Fruit fly (Drosophila melanogaster) whole organism, prepupa: ENCODE measurements around the gene Spx.

Source experiments
- CG10631 ChIP-seq: fragments of 200-800 bp; sonication (Bioruptor generic); optimal IDR thresholded peaks from 2 replicates; lab custom pipeline; 2016; ENCODE audit warnings: missing biosample characterization, missing genetic modification characterization
- CG10669 ChIP-seq: fragments of 200-800 bp; sonication (Bioruptor generic); optimal IDR thresholded peaks from 3 replicates; lab custom pipeline; 2018; ENCODE audit warnings: missing biosample characterization, mild to moderate bottlenecking, missing genetic modification characterization, moderate library complexity
- CG11294 ChIP-seq: fragments of 200-800 bp; sonication (Bioruptor generic); IDR thresholded peaks from 2 replicates; pipeline ENCODE4 v1.3.6; 2022; ENCODE audit warnings: missing biosample characterization, missing genetic modification characterization
- CG11762 ChIP-seq: fragments of 200-800 bp; sonication (Bioruptor generic); optimal IDR thresholded peaks from 3 replicates; lab custom pipeline; 2016; ENCODE audit warnings: missing biosample characterization, missing genetic modification characterization; ENCODE audit not compliant: insufficient read depth
- CG11902 ChIP-seq: fragments of 200-800 bp; sonication (Bioruptor generic); optimal IDR thresholded peaks from 3 replicates; lab custom pipeline; 2016; ENCODE audit warnings: missing biosample characterization, missing genetic modification characterization
- CG15336 ChIP-seq: fragments of 200-800 bp; sonication (Bioruptor generic); IDR thresholded peaks from 2 replicates; pipeline ENCODE4 v1.3.6; 2022; ENCODE audit warnings: missing biosample characterization, missing genetic modification characterization
- CG1621 ChIP-seq: fragments of 200-800 bp; sonication (Bioruptor generic); optimal IDR thresholded peaks from 3 replicates; lab custom pipeline; 2018; ENCODE audit warnings: missing biosample characterization, mild to moderate bottlenecking, missing genetic modification characterization
- CG31627 ChIP-seq: fragments of 200-800 bp; sonication (Bioruptor generic); optimal IDR thresholded peaks from 3 replicates; lab custom pipeline; 2016; ENCODE audit warnings: missing biosample characterization, missing genetic modification characterization
- CG32006 ChIP-seq: fragments of 200-800 bp; sonication (Bioruptor generic); optimal IDR thresholded peaks from 3 replicates; lab custom pipeline; 2017; ENCODE audit warnings: missing biosample characterization, mild to moderate bottlenecking, missing genetic modification characterization
- CG34406 ChIP-seq: fragments of 200-800 bp; sonication (Bioruptor generic); optimal IDR thresholded peaks from 3 replicates; lab custom pipeline; 2016; ENCODE audit warnings: missing biosample characterization, missing genetic modification characterization
- CG3919 ChIP-seq: fragments of 200-800 bp; sonication (Bioruptor generic); optimal IDR thresholded peaks from 3 replicates; lab custom pipeline; 2016; ENCODE audit warnings: missing biosample characterization, missing genetic modification characterization
- CG4318 ChIP-seq: fragments of 200-800 bp; sonication (Bioruptor generic); optimal IDR thresholded peaks from 3 replicates; lab custom pipeline; 2017; ENCODE audit warnings: missing biosample characterization, mild to moderate bottlenecking, missing genetic modification characterization
- CG6163 ChIP-seq: fragments of 200-800 bp; sonication (Bioruptor generic); IDR thresholded peaks from 3 replicates; pipeline ENCODE4 v1.3.6; 2022; ENCODE audit warnings: missing biosample characterization, missing genetic modification characterization
- CG6276 ChIP-seq: fragments of 200-800 bp; sonication (Bioruptor generic); optimal IDR thresholded peaks from 2 replicates; lab custom pipeline; 2017; ENCODE audit warnings: missing biosample characterization, mild to moderate bottlenecking, missing genetic modification characterization
- CG6792 ChIP-seq: fragments of 200-800 bp; sonication (Bioruptor generic); optimal IDR thresholded peaks from 3 replicates; lab custom pipeline; 2016; ENCODE audit warnings: missing biosample characterization, missing genetic modification characterization
- CG6808 ChIP-seq: fragments of 200-800 bp; sonication (Bioruptor generic); optimal IDR thresholded peaks from 3 replicates; lab custom pipeline; 2017; ENCODE audit warnings: missing biosample characterization, missing genetic modification characterization, mild to moderate bottlenecking, moderate library complexity, missing genetic modification reagents
- CG6854 ChIP-seq: fragments of 200-800 bp; sonication (Bioruptor generic); optimal IDR thresholded peaks from 2 replicates; lab custom pipeline; 2017; ENCODE audit warnings: missing biosample characterization, mild to moderate bottlenecking, missing genetic modification characterization
- CG7368 ChIP-seq: fragments of 200-800 bp; sonication (Bioruptor generic); optimal IDR thresholded peaks from 3 replicates; lab custom pipeline; 2016; ENCODE audit warnings: missing biosample characterization, missing genetic modification characterization
- CG8319 ChIP-seq: fragments of 200-800 bp; sonication (Bioruptor generic); optimal IDR thresholded peaks from 3 replicates; lab custom pipeline; 2016; ENCODE audit warnings: missing biosample characterization, missing genetic modification characterization
- CG8632 ChIP-seq: fragments of 200-800 bp; sonication (Bioruptor generic); optimal IDR thresholded peaks from 3 replicates; lab custom pipeline; 2016; ENCODE audit warnings: missing biosample characterization, missing genetic modification characterization
- CG9139 ChIP-seq: fragments of 200-800 bp; sonication (Bioruptor generic); optimal IDR thresholded peaks from 3 replicates; lab custom pipeline; 2017; ENCODE audit warnings: missing biosample characterization, mild to moderate bottlenecking, missing genetic modification characterization
- Eip75B ChIP-seq: fragments of 200-800 bp; sonication (Bioruptor generic); optimal IDR thresholded peaks from 3 replicates; lab custom pipeline; 2016; ENCODE audit warnings: missing biosample characterization, missing genetic modification characterization
- Eip78C ChIP-seq: fragments of 200-800 bp; sonication (Bioruptor generic); peaks from one replicate; lab custom pipeline; 2016; ENCODE audit warnings: missing biosample characterization, missing genetic modification characterization
- Eip93F ChIP-seq: fragments of 200-800 bp; sonication (Bioruptor generic); optimal IDR thresholded peaks from 2 replicates; lab custom pipeline; 2016; ENCODE audit warnings: missing biosample characterization, mild to moderate bottlenecking, missing genetic modification characterization
- Ets21C ChIP-seq: fragments of 200-800 bp; sonication (Bioruptor generic); optimal IDR thresholded peaks from 3 replicates; lab custom pipeline; 2016; ENCODE audit warnings: missing biosample characterization, missing genetic modification characterization
- Ets96B ChIP-seq: fragments of 200-800 bp; optimal IDR thresholded peaks from 2 replicates; lab custom pipeline; 2019; ENCODE audit warnings: missing biosample characterization, mild to moderate bottlenecking, missing genetic modification characterization, moderate library complexity
- Gug ChIP-seq: fragments of 200-800 bp; sonication (Bioruptor generic); IDR thresholded peaks from 2 replicates; pipeline ENCODE4 v1.3.6; 2022; ENCODE audit warnings: missing biosample characterization, missing genetic modification characterization
- Hr38 ChIP-seq: sonication (Bioruptor generic); optimal IDR thresholded peaks from 2 replicates; lab custom pipeline; 2016; ENCODE audit warnings: missing biosample characterization, missing genetic modification characterization
- Hr39 ChIP-seq: fragments of 200-800 bp; sonication (Bioruptor generic); optimal IDR thresholded peaks from 2 replicates; lab custom pipeline; 2016; ENCODE audit warnings: missing biosample characterization, missing genetic modification characterization
- Hr4 ChIP-seq: fragments of 200-800 bp; sonication (Bioruptor generic); optimal IDR thresholded peaks from 3 replicates; lab custom pipeline; 2016; ENCODE audit warnings: missing biosample characterization, missing genetic modification characterization
- Lpt ChIP-seq: fragments of 200-800 bp; sonication (Bioruptor generic); optimal IDR thresholded peaks from 3 replicates; lab custom pipeline; 2016; ENCODE audit warnings: missing biosample characterization, missing genetic modification characterization
- Met ChIP-seq: fragments of 200-800 bp; sonication (Bioruptor generic); optimal IDR thresholded peaks from 3 replicates; lab custom pipeline; 2016; ENCODE audit warnings: missing biosample characterization, missing genetic modification characterization
- Smox ChIP-seq: fragments of 200-800 bp; sonication (Bioruptor generic); optimal IDR thresholded peaks from 3 replicates; lab custom pipeline; 2016; ENCODE audit warnings: missing biosample characterization, missing genetic modification characterization
- Sox102F ChIP-seq: fragments of 200-800 bp; sonication (Bioruptor generic); optimal IDR thresholded peaks from 2 replicates; lab custom pipeline; 2016; ENCODE audit warnings: missing biosample characterization, mild to moderate bottlenecking, missing genetic modification characterization
- Sox14 ChIP-seq: fragments of 200-800 bp; sonication (Bioruptor generic); optimal IDR thresholded peaks from 3 replicates; lab custom pipeline; 2016; ENCODE audit warnings: missing biosample characterization, missing genetic modification characterization
- Sox15 ChIP-seq: fragments of 200-800 bp; sonication (Bioruptor generic); optimal IDR thresholded peaks from 3 replicates; lab custom pipeline; 2016; ENCODE audit warnings: missing biosample characterization, missing genetic modification characterization
- achi ChIP-seq: fragments of 200-800 bp; sonication (Bioruptor generic); optimal IDR thresholded peaks from 3 replicates; lab custom pipeline; 2016; ENCODE audit warnings: missing biosample characterization, missing genetic modification characterization
- acj6 ChIP-seq: fragments of 200-800 bp; sonication (Bioruptor generic); optimal IDR thresholded peaks from 3 replicates; lab custom pipeline; 2016; ENCODE audit warnings: missing biosample characterization, missing genetic modification characterization
- cyc ChIP-seq: fragments of 200-800 bp; sonication (Bioruptor generic); optimal IDR thresholded peaks from 3 replicates; lab custom pipeline; 2016; ENCODE audit warnings: missing biosample characterization, missing genetic modification characterization
- dac ChIP-seq: fragments of 200-800 bp; sonication (Bioruptor generic); optimal IDR thresholded peaks from 2 replicates; lab custom pipeline; 2017; ENCODE audit warnings: missing biosample characterization, mild to moderate bottlenecking, missing genetic modification characterization
- eg ChIP-seq: fragments of 200-800 bp; sonication (Bioruptor generic); IDR thresholded peaks from 3 replicates; pipeline ENCODE4 v1.3.6; 2022; ENCODE audit warnings: missing biosample characterization, missing genetic modification characterization
- fd59A ChIP-seq: fragments of 200-800 bp; sonication (Bioruptor generic); optimal IDR thresholded peaks from 2 replicates; lab custom pipeline; 2017; ENCODE audit warnings: missing biosample characterization, mild to moderate bottlenecking, missing genetic modification characterization, missing genetic modification reagents
- fd85E ChIP-seq: fragments of 200-800 bp; sonication (Bioruptor generic); optimal IDR thresholded peaks from 3 replicates; lab custom pipeline; 2016; ENCODE audit warnings: missing biosample characterization, missing genetic modification characterization
- fkh ChIP-seq: fragments of 200-800 bp; sonication (Bioruptor generic); optimal IDR thresholded peaks from 3 replicates; lab custom pipeline; 2017; ENCODE audit warnings: missing biosample characterization, mild to moderate bottlenecking, missing genetic modification characterization, moderate library complexity
- lz ChIP-seq: fragments of 200-800 bp; sonication (Bioruptor generic); optimal IDR thresholded peaks from 3 replicates; lab custom pipeline; 2016; ENCODE audit warnings: missing biosample characterization, missing genetic modification characterization
- spab ChIP-seq: fragments of 200-800 bp; sonication (Bioruptor generic); optimal IDR thresholded peaks from 2 replicates; lab custom pipeline; 2017; ENCODE audit warnings: missing biosample characterization, mild to moderate bottlenecking, missing genetic modification characterization, missing genetic modification reagents
- ss ChIP-seq, 2 experiments: fragments of 200-800 bp; sonication (Bioruptor generic); optimal IDR thresholded peaks; 2 replicates in 1 of 2; 3 replicates in 1 of 2; lab custom pipeline; 2017 to 2018; ENCODE audit warnings: mild to moderate bottlenecking in 2 of 2, missing biosample characterization in 2 of 2, missing genetic modification characterization in 2 of 2, moderate library complexity in 1 of 2
- svp ChIP-seq: fragments of 200-800 bp; sonication (Bioruptor generic); peaks from one replicate; lab custom pipeline; 2016; ENCODE audit warnings: missing biosample characterization, missing genetic modification characterization
- topi ChIP-seq: fragments of 200-800 bp; sonication (Bioruptor generic); optimal IDR thresholded peaks from 3 replicates; lab custom pipeline; 2016; ENCODE audit warnings: missing biosample characterization, missing genetic modification characterization
- vri ChIP-seq: fragments of 200-800 bp; sonication (Bioruptor generic); optimal IDR thresholded peaks from 3 replicates; lab custom pipeline; 2016; ENCODE audit warnings: missing biosample characterization, mild to moderate bottlenecking, missing genetic modification characterization

Spx gene

DNA sequence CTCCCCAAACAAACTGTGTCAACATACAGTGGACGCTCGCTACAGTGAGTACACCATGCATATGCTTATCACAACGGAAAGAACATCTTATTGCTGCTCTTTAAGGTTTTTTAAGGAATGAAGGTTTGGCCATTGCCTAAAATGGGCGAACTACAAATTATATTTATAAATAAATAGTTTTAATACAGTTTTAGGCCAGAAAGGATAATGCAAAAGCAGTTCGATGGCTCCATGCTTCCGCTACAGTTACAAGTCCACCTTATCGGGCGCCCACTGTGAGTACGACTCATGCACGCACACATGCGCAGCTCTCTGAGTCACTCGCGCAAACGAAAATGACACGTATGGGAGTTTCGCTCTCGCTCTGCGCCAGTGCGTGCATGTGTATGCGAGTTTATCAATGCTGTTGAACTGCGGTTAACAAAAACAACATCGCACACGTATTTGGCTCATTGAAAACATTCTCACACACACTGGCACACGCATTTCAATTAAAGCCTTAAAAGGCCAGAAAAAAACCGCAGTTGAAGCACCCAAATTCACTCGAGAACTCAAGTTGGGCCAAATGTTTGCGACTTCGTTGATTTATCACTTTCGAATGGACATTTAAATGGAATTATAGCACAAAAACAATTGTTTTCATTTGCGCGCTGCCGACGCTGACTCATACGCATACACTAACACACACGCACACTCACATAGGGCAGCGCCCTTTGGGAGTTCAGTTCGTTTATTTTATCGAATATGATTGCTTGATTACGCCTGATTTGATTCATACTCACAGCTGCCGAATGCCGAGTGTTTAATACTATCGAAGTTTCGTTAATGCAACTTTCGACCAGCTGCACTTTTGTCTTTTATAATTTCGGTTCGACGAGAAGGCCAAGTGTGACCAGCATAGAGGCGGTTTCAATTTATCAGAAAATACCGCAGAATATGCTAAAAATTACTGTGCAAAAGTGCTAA, 31.1 kb upstream of the Spx start, which contains the start of gene sqh:
sqh (minus strand) TSS at position 916 of the 966 bp plus-strand sequence.
- TF ChIP-seq CG9139, result peak; percentile 69
- TF ChIP-seq achi (GFP tag; lab: Kevin White, UChicago), result peak; percentile 88
- TF ChIP-seq CG32006 (GFP tag; lab: Kevin White, UChicago), result peak; percentile 93
- TF ChIP-seq Gug (GFP tag; lab: Robert Waterston, UW), result peak; percentile 89
- TF ChIP-seq CG6163 (GFP tag; lab: Robert Waterston, UW), result peak; percentile 87
- TF ChIP-seq CG8632 (GFP tag; lab: Kevin White, UChicago), result peak; percentile 80
- peak; percentile 65 for TF ChIP-seq CG11902 (GFP tag; lab: Kevin White, UChicago)
- peak; percentile 91 for TF ChIP-seq eg (GFP tag; lab: Robert Waterston, UW)
- TF ChIP-seq acj6, result peak; percentile 90
- TF ChIP-seq CG10669, result peak; percentile 83
- TF ChIP-seq Eip75B, result peak; percentile 78
- TF ChIP-seq Eip78C, result peak; percentile 97
- TF ChIP-seq Smox (GFP tag; lab: Kevin White, UChicago), result peak; percentile 82
- TF ChIP-seq Met (GFP tag; lab: Kevin White, UChicago), result peak; percentile 85
- TF ChIP-seq dac, result peak; percentile 88
- peak; percentile 87 for TF ChIP-seq Hr4 (GFP tag; lab: Kevin White, UChicago)
- TF ChIP-seq CG1621, result peak; percentile 76
- no peak for TF ChIP-seq Hr38 (GFP tag; lab: Kevin White, UChicago)
- peak; percentile 77 for TF ChIP-seq Ets96B (tag; lab: Kevin White, UChicago)
- peak; percentile 84 for TF ChIP-seq Sox102F (GFP tag; lab: Kevin White, UChicago)
- TF ChIP-seq svp, result peak; percentile 92
- TF ChIP-seq CG6854 (GFP tag; lab: Kevin White, UChicago), result peak; percentile 56
- peak; percentile 69 for TF ChIP-seq spab (GFP tag; lab: Kevin White, UChicago)
- TF ChIP-seq CG15336 (GFP tag; lab: Robert Waterston, UW), result peak; percentile 94
- TF ChIP-seq CG10631 (GFP tag; lab: Kevin White, UChicago), result peak; percentile 85
- TF ChIP-seq Sox14 (GFP tag; lab: Kevin White, UChicago), result peak; percentile 88
- TF ChIP-seq Sox15 (GFP tag; lab: Kevin White, UChicago), result peak; percentile 80
- TF ChIP-seq CG11762 (GFP tag; lab: Kevin White, UChicago), result peak; percentile 60
- peak; percentile 85 for TF ChIP-seq lz (GFP tag; lab: Kevin White, UChicago)
- peak; percentile 88 for TF ChIP-seq CG34406 (GFP tag; lab: Kevin White, UChicago)
- peak; percentile 86 for TF ChIP-seq fd59A (GFP tag; lab: Kevin White, UChicago)
- peak; percentile 81 for TF ChIP-seq CG6276
- TF ChIP-seq vri (GFP tag; lab: Kevin White, UChicago), result peak; percentile 84
- peak; percentile 64 for TF ChIP-seq CG8319 (GFP tag; lab: Kevin White, UChicago)
- TF ChIP-seq topi (GFP tag; lab: Kevin White, UChicago), result peak; percentile 85
- TF ChIP-seq Eip93F (GFP tag; lab: Kevin White, UChicago), result peak; percentile 91
- TF ChIP-seq Lpt (GFP tag; lab: Kevin White, UChicago), result peak; percentile 84
- peak; percentile 77 for TF ChIP-seq CG7368 (GFP tag; lab: Kevin White, UChicago)
- TF ChIP-seq CG11294 (GFP tag; lab: Robert Waterston, UW), result peak; percentile 84
- peak; percentile 75 for TF ChIP-seq cyc (GFP tag; lab: Kevin White, UChicago)
- peak; percentile 76 for TF ChIP-seq Hr39 (GFP tag; lab: Kevin White, UChicago)
- peak; percentile 61 for TF ChIP-seq Ets21C
- TF ChIP-seq CG3919 (GFP tag; lab: Kevin White, UChicago), result peak; percentile 71
- peak; percentile 82 for TF ChIP-seq CG6808 (GFP tag; lab: Kevin White, UChicago)
- TF ChIP-seq CG4318 (GFP tag; lab: Kevin White, UChicago), result peak; percentile 83
- peak; percentile 75 for TF ChIP-seq CG31627 (GFP tag; lab: Kevin White, UChicago)
- peak; percentile 85 for TF ChIP-seq CG6792 (GFP tag; lab: Kevin White, UChicago)
- peak; percentile 82 to 91 for TF ChIP-seq ss (GFP tag; optimal IDR thresholded peaks at IDR 0.05; lab: Kevin White, UChicago)
- peak; percentile 22 for TF ChIP-seq fd85E
- peak; percentile 98 for TF ChIP-seq fkh (GFP tag; lab: Kevin White, UChicago)
